Worm (Caenorhabditis elegans): Measurements from ENCODE around the gene bcl-11.

- TF ChIP-seq zip-8 (tag; optimal IDR thresholded peaks at IDR 0.05): no peak
- no peak for TF ChIP-seq snpc-4 (tag; optimal IDR thresholded peaks at IDR 0.05)
- TF ChIP-seq pha-4 (tag; optimal IDR thresholded peaks at IDR 0.05): no peak
- no peak for TF ChIP-seq nhr-237 (tag; optimal IDR thresholded peaks at IDR 0.05)
- TF ChIP-seq blmp-1 (tag; optimal IDR thresholded peaks at IDR 0.05): no peak
- TF ChIP-seq lsy-2 (tag; optimal IDR thresholded peaks at IDR 0.05): no peak
- no peak for TF ChIP-seq mls-2 (tag; optimal IDR thresholded peaks at IDR 0.05)
- TF ChIP-seq flh-1 (GFP tag; optimal IDR thresholded peaks at IDR 0.05): no peak
- TF ChIP-seq ces-1 (GFP tag; optimal IDR thresholded peaks at IDR 0.05): no peak
- no peak for TF ChIP-seq mep-1 (tag; optimal IDR thresholded peaks at IDR 0.05)
- no peak for TF ChIP-seq nhr-28 (tag; optimal IDR thresholded peaks at IDR 0.05)
- no peak for TF ChIP-seq elt-3 (tag; optimal IDR thresholded peaks at IDR 0.05)
- TF ChIP-seq sem-2 (GFP tag; optimal IDR thresholded peaks at IDR 0.05): no peak
Observed at ce11 chrV:6355975-6356441, at the start of gene bcl-11.

Data from whole organism, mixed stage, embryonic.